Worm (Caenorhabditis elegans) whole organism, young adult: ENCODE data around the gene pqn-89.
A peak's percentile ranks its signal among the peaks of the same experiment; 100 is the strongest.

Experiments used
- B0261.1 ChIP-seq: sonication (generic microtip); optimal IDR thresholded peaks from 2 replicates; lab custom pipeline; 2016; ENCODE audit warnings: mild to moderate bottlenecking, missing genetic modification characterization, moderate library complexity, missing compliant biosample characterization
- D2030.7 ChIP-seq: fragments of 200-800 bp; sonication (Bioruptor generic); IDR thresholded peaks from 2 replicates; pipeline ENCODE4 v1.3.6; 2022; ENCODE audit warnings: missing genetic modification reagents, missing genetic modification characterization, missing compliant biosample characterization
- F10E7.11 ChIP-seq: sonication (generic microtip); optimal IDR thresholded peaks from 2 replicates; lab custom pipeline; 2017; ENCODE audit warnings: mild to moderate bottlenecking, missing genetic modification characterization, moderate library complexity, missing compliant biosample characterization
- F22D6.2 ChIP-seq: sonication (generic microtip); optimal IDR thresholded peaks from 2 replicates; lab custom pipeline; 2016; ENCODE audit warnings: mild to moderate bottlenecking, missing genetic modification characterization, missing compliant biosample characterization
- F23B12.7 ChIP-seq: sonication (generic microtip); optimal IDR thresholded peaks from 2 replicates; lab custom pipeline; 2017; ENCODE audit warnings: missing genetic modification characterization, mild to moderate bottlenecking, missing compliant biosample characterization, antibody characterized with exemption, moderate library complexity; ENCODE audit not compliant: insufficient read depth
- F33H1.4 ChIP-seq: fragments of 200-800 bp; sonication (Bioruptor generic); IDR thresholded peaks from 2 replicates; pipeline ENCODE4 v1.3.6; 2022; ENCODE audit warnings: missing genetic modification reagents, missing genetic modification characterization, missing compliant biosample characterization
- F49E8.2 ChIP-seq: sonication (generic microtip); optimal IDR thresholded peaks from 3 replicates; lab custom pipeline; 2017; ENCODE audit warnings: missing genetic modification characterization, mild to moderate bottlenecking, missing compliant biosample characterization, antibody characterized with exemption, moderate library complexity; ENCODE audit not compliant: insufficient read depth
- F55B11.4 ChIP-seq: sonication (generic microtip); optimal IDR thresholded peaks from 2 replicates; lab custom pipeline; 2016; ENCODE audit warnings: missing compliant biosample characterization, missing genetic modification characterization, borderline replicate concordance; ENCODE audit not compliant: insufficient read depth
- K12H6.12 ChIP-seq: fragments of 200-800 bp; sonication (Bioruptor generic); optimal IDR thresholded peaks from 2 replicates; lab custom pipeline; 2018; ENCODE audit warnings: mild to moderate bottlenecking, missing genetic modification characterization, missing compliant biosample characterization
- Y53F4B.3 ChIP-seq: fragments of 200-800 bp; sonication (Bioruptor generic); IDR thresholded peaks from 2 replicates; pipeline ENCODE4 v1.3.6; 2022; ENCODE audit warnings: missing genetic modification reagents, missing genetic modification characterization, missing compliant biosample characterization
- Y79H2A.3 ChIP-seq: fragments of 200-800 bp; sonication (Bioruptor generic); conservative IDR thresholded peaks from 2 replicates; pipeline ENCODE4 v1.3.6; 2022; ENCODE audit warnings: missing genetic modification reagents, missing genetic modification characterization, missing compliant biosample characterization
- ZK185.1 ChIP-seq: sonication (generic microtip); optimal IDR thresholded peaks from 2 replicates; lab custom pipeline; 2016; ENCODE audit warnings: mild to moderate bottlenecking, missing genetic modification characterization, missing compliant biosample characterization; ENCODE audit not compliant: poor library complexity, severe bottlenecking
- ama-1 ChIP-seq, 3 experiments: fragments of 150-350 bp in 1 of 3; sonication (generic microtip) in 2 of 3; optimal IDR thresholded peaks; 2 replicates each; lab custom pipeline; 2014 to 2018; ENCODE audit warnings: missing biosample characterization in 2 of 3, missing genetic modification characterization in 2 of 3, missing genetic modification reagents in 2 of 3
- bed-1 ChIP-seq: fragments of 200-800 bp; sonication (Bioruptor generic); IDR thresholded peaks from 2 replicates; pipeline ENCODE4 v1.3.6; 2022; ENCODE audit warnings: missing genetic modification reagents, missing genetic modification characterization, missing compliant biosample characterization
- bed-2 ChIP-seq: fragments of 200-800 bp; sonication (Bioruptor generic); IDR thresholded peaks from 2 replicates; pipeline ENCODE4 v1.3.6; 2022; ENCODE audit warnings: missing genetic modification reagents, missing genetic modification characterization, missing compliant biosample characterization
- ccch-3 ChIP-seq: fragments of 200-800 bp; sonication (Bioruptor generic); optimal IDR thresholded peaks from 2 replicates; lab custom pipeline; 2018; ENCODE audit warnings: mild to moderate bottlenecking, missing genetic modification characterization, missing compliant biosample characterization
- cebp-1 ChIP-seq, 2 experiments: fragments of 200-800 bp in 1 of 2; sonication (Bioruptor generic) in 1 of 2; sonication (generic microtip) in 1 of 2; IDR thresholded peaks in 1 of 2; optimal IDR thresholded peaks in 1 of 2; 2 replicates each; pipeline versions ENCODE4 v1.3.6 to Lab custom; 2017 to 2022; ENCODE audit warnings: missing compliant biosample characterization in 2 of 2, missing genetic modification characterization in 2 of 2, mild to moderate bottlenecking in 1 of 2, missing genetic modification reagents in 1 of 2, moderate library complexity in 1 of 2
- cebp-2 ChIP-seq: fragments of 200-800 bp; sonication (Bioruptor generic); IDR thresholded peaks from 2 replicates; pipeline ENCODE4 v1.3.6; 2022; ENCODE audit warnings: missing genetic modification characterization, missing compliant biosample characterization
- ceh-100 ChIP-seq: fragments of 200-800 bp; sonication (Bioruptor generic); IDR thresholded peaks from 2 replicates; pipeline ENCODE4 v1.3.6; 2022; ENCODE audit warnings: missing genetic modification reagents, missing genetic modification characterization, missing compliant biosample characterization
- ceh-40 ChIP-seq: fragments of 200-800 bp; sonication (Bioruptor generic); IDR thresholded peaks from 2 replicates; pipeline ENCODE4 v1.3.6; 2022; ENCODE audit warnings: missing genetic modification characterization, missing compliant biosample characterization
- ceh-58 ChIP-seq: fragments of 200-800 bp; sonication (Bioruptor generic); IDR thresholded peaks from 2 replicates; pipeline ENCODE4 v1.3.6; 2022; ENCODE audit warnings: missing genetic modification characterization, missing compliant biosample characterization
- dox-1 ChIP-seq: fragments of 200-800 bp; sonication (Bioruptor generic); IDR thresholded peaks from 2 replicates; pipeline ENCODE4 v1.3.6; 2022; ENCODE audit warnings: missing genetic modification reagents, missing genetic modification characterization, missing compliant biosample characterization
- dpff-1 ChIP-seq: sonication (generic microtip); optimal IDR thresholded peaks from 2 replicates; lab custom pipeline; 2017; ENCODE audit warnings: mild to moderate bottlenecking, missing genetic modification characterization, missing compliant biosample characterization
- dpl-1 ChIP-seq: fragments of 150-350 bp; optimal IDR thresholded peaks from 2 replicates; lab custom pipeline; 2014; ENCODE audit warnings: missing biosample characterization, missing genetic modification reagents, missing genetic modification characterization
- egl-18 ChIP-seq: fragments of 200-800 bp; sonication (Bioruptor generic); IDR thresholded peaks from 2 replicates; pipeline ENCODE4 v1.3.6; 2022; ENCODE audit warnings: missing genetic modification reagents, missing genetic modification characterization, missing compliant biosample characterization
- hmg-1.2 ChIP-seq: fragments of 200-800 bp; sonication (Bioruptor generic); IDR thresholded peaks from 2 replicates; pipeline ENCODE4 v1.3.6; 2022; ENCODE audit warnings: missing genetic modification reagents, missing genetic modification characterization, missing compliant biosample characterization
- lin-35 ChIP-seq, 3 experiments: fragments of 150-350 bp in 2 of 3; sonication (generic microtip) in 1 of 3; optimal IDR thresholded peaks; 2 replicates each; lab custom pipeline; 2014 to 2018; ENCODE audit warnings: missing biosample characterization in 3 of 3, missing genetic modification characterization in 3 of 3, missing genetic modification reagents in 3 of 3
- lin-54 ChIP-seq: fragments of 200-800 bp; sonication (Bioruptor generic); optimal IDR thresholded peaks from 2 replicates; lab custom pipeline; 2018; ENCODE audit warnings: mild to moderate bottlenecking, missing genetic modification characterization, missing compliant biosample characterization
- lir-1 ChIP-seq: fragments of 200-800 bp; sonication (Bioruptor generic); conservative IDR thresholded peaks from 2 replicates; pipeline ENCODE4 v1.3.6; 2022; ENCODE audit warnings: missing genetic modification reagents, missing genetic modification characterization, missing compliant biosample characterization
- lsy-27 ChIP-seq: sonication (generic microtip); optimal IDR thresholded peaks from 2 replicates; lab custom pipeline; 2017; ENCODE audit warnings: missing genetic modification characterization, mild to moderate bottlenecking, missing compliant biosample characterization, antibody characterized with exemption, missing genotype, borderline replicate concordance; ENCODE audit not compliant: insufficient read depth
- madf-10 ChIP-seq: sonication (generic microtip); optimal IDR thresholded peaks from 2 replicates; lab custom pipeline; 2016; ENCODE audit warnings: mild to moderate bottlenecking, missing genetic modification characterization, missing compliant biosample characterization
- mel-28 ChIP-seq: sonication (generic microtip); optimal IDR thresholded peaks from 2 replicates; lab custom pipeline; 2016; ENCODE audit warnings: borderline replicate concordance, mild to moderate bottlenecking, missing genetic modification characterization, missing compliant biosample characterization
- mxl-1 ChIP-seq: sonication (generic microtip); optimal IDR thresholded peaks from 2 replicates; lab custom pipeline; 2016; ENCODE audit warnings: missing genetic modification characterization, missing compliant biosample characterization
- pbrm-1 ChIP-seq: fragments of 200-800 bp; sonication (Bioruptor generic); IDR thresholded peaks from 2 replicates; pipeline ENCODE4 v1.3.6; 2022; ENCODE audit warnings: missing genetic modification reagents, missing genetic modification characterization, missing compliant biosample characterization
- rcor-1 ChIP-seq: fragments of 200-800 bp; sonication (Bioruptor generic); IDR thresholded peaks from 2 replicates; pipeline ENCODE4 v1.3.6; 2022; ENCODE audit warnings: missing genetic modification reagents, missing genetic modification characterization, missing compliant biosample characterization
- repo-1 ChIP-seq: sonication (generic microtip); optimal IDR thresholded peaks from 2 replicates; lab custom pipeline; 2017; ENCODE audit warnings: mild to moderate bottlenecking, missing genetic modification characterization, missing compliant biosample characterization
- snpc-1.1 ChIP-seq: sonication (generic microtip); optimal IDR thresholded peaks from 2 replicates; lab custom pipeline; 2017; ENCODE audit warnings: missing genetic modification characterization, mild to moderate bottlenecking, missing compliant biosample characterization, antibody characterized with exemption, moderate library complexity, missing genotype, missing genetic modification reagents; ENCODE audit not compliant: insufficient read depth
- snpc-1.3 ChIP-seq: sonication (generic microtip); optimal IDR thresholded peaks from 2 replicates; lab custom pipeline; 2017; ENCODE audit warnings: missing genetic modification characterization, mild to moderate bottlenecking, missing compliant biosample characterization, antibody characterized with exemption, moderate library complexity, missing genotype, missing genetic modification reagents; ENCODE audit not compliant: insufficient read depth
- sptf-2 ChIP-seq: fragments of 200-800 bp; sonication (Bioruptor generic); optimal IDR thresholded peaks from 2 replicates; lab custom pipeline; 2018; ENCODE audit warnings: mild to moderate bottlenecking, missing genetic modification characterization, missing compliant biosample characterization
- tlf-1 ChIP-seq: fragments of 200-800 bp; sonication (Bioruptor generic); optimal IDR thresholded peaks from 2 replicates; lab custom pipeline; 2018; ENCODE audit warnings: mild to moderate bottlenecking, missing genetic modification characterization, missing compliant biosample characterization
- unc-130 ChIP-seq: sonication (generic microtip); optimal IDR thresholded peaks from 2 replicates; lab custom pipeline; 2016; ENCODE audit warnings: missing genetic modification reagents, missing genetic modification characterization, missing compliant biosample characterization
- zim-3 ChIP-seq: sonication (generic microtip); optimal IDR thresholded peaks from 2 replicates; lab custom pipeline; 2017; ENCODE audit warnings: mild to moderate bottlenecking, missing genetic modification characterization, moderate library complexity, missing compliant biosample characterization
- ztf-25 ChIP-seq: fragments of 200-800 bp; sonication (Bioruptor generic); IDR thresholded peaks from 2 replicates; pipeline ENCODE4 v1.3.6; 2022; ENCODE audit warnings: missing genetic modification reagents, missing genetic modification characterization, missing compliant biosample characterization
- ztf-6 ChIP-seq: fragments of 200-800 bp; sonication (Bioruptor generic); IDR thresholded peaks from 2 replicates; pipeline ENCODE4 v1.3.6; 2022; ENCODE audit warnings: missing genetic modification reagents, missing genetic modification characterization, missing compliant biosample characterization

The pqn-89 gene

ce11 chrIV:6556624-6557368 lies 50.3 kb downstream of the pqn-89 start, which contains the start of gene try-3 (continued):
- TF ChIP-seq mxl-1 (tag; lab: Kevin White, UChicago) (peak; percentile 54), F23B12.7 (peak; percentile 65), Y53F4B.3 (GFP tag; lab: Robert Waterston, UW) (no peak), F22D6.2 (no peak), dpff-1 (peak; percentile 50), B0261.1 (tag; lab: Kevin White, UChicago) (peak; percentile 89), lin-54 (GFP tag; lab: Kevin White, UChicago) (peak; percentile 74), ZK185.1 (peak; percentile 74), ccch-3 (no peak), rcor-1 (peak; percentile 68), hmg-1.2 (GFP tag; lab: Robert Waterston, UW) (peak; percentile 70), zim-3 (tag; lab: Kevin White, UChicago) (no peak), ceh-40 (0 out of 2 replicates have a peak, but pooled peaks have one; percentile 44), ceh-100 (GFP tag; lab: Robert Waterston, UW) (peak; percentile 72), bed-2 (GFP tag; lab: Robert Waterston, UW) (0 out of 2 replicates have a peak, but pooled peaks have one; percentile 55), lir-1 (peak; percentile 47; the same call in 1 of the 2 replicates), tlf-1 (GFP tag; lab: Kevin White, UChicago) (peak; percentile 26), ama-1 (optimal IDR thresholded peaks at IDR 0.05; lab: Kevin White, UChicago) (no peak), ama-1 (GFP tag; optimal IDR thresholded peaks at IDR 0.05; lab: Kevin White, UChicago) (peak in 1 of 2 experiments; percentile 61), bed-1 (GFP tag; lab: Robert Waterston, UW) (no peak), F33H1.4 (GFP tag; lab: Robert Waterston, UW) (peak; percentile 58), repo-1 (tag; lab: Kevin White, UChicago) (no peak), egl-18 (no peak), Y79H2A.3 (GFP tag; lab: Robert Waterston, UW) (peak; percentile 61; the same call in 1 of the 2 replicates), F49E8.2 (tag; lab: Kevin White, UChicago) (peak; percentile 76), sptf-2 (GFP tag; lab: Kevin White, UChicago) (peak; percentile 61), cebp-2 (peak; percentile 79; the same call in 1 of the 2 replicates), K12H6.12 (tag; lab: Kevin White, UChicago) (peak; percentile 82), ztf-25 (GFP tag; lab: Robert Waterston, UW) (peak; percentile 63; the same call in 1 of the 2 replicates), mel-28 (peak; percentile 42), ceh-58 (GFP tag; lab: Robert Waterston, UW) (0 out of 2 replicates have a peak, but pooled peaks have one; percentile 68), lin-35 (GFP tag; optimal IDR thresholded peaks at IDR 0.05; lab: Kevin White, UChicago) (peak in 1 of 3 experiments; percentile 78), snpc-1.1 (tag; lab: Kevin White, UChicago) (peak; percentile 50), dpl-1 (GFP tag; lab: Kevin White, UChicago) (peak; percentile 15), ztf-6 (GFP tag; lab: Robert Waterston, UW) (0 out of 2 replicates have a peak, but pooled peaks have one; percentile 66), cebp-1 (GFP tag; IDR thresholded peaks at IDR 0.05; lab: Robert Waterston, UW) (peak; percentile 57), cebp-1 (tag; optimal IDR thresholded peaks at IDR 0.05; lab: Kevin White, UChicago) (peak; percentile 73), D2030.7 (GFP tag; lab: Robert Waterston, UW) (peak; percentile 67), unc-130 (GFP tag; lab: Kevin White, UChicago) (no peak), F10E7.11 (tag; lab: Kevin White, UChicago) (no peak), dox-1 (GFP tag; lab: Robert Waterston, UW) (peak; percentile 90), pbrm-1 (GFP tag; lab: Robert Waterston, UW) (peak; percentile 90), madf-10 (tag; lab: Kevin White, UChicago) (peak; percentile 51), lsy-27 (tag; lab: Kevin White, UChicago) (no peak), F55B11.4 (tag; lab: Kevin White, UChicago) (no peak), snpc-1.3 (tag; lab: Kevin White, UChicago) (peak; percentile 75)
